Worm (Caenorhabditis elegans): Measurements from ENCODE around the gene plc-4.

plc-4 gene

ce11 chrIV:7487554-7488456 is 24.7 kb downstream of the plc-4 start, which contains the start of the genes his-60 and his-59 (continued):
- TF ChIP-seq snpc-4 (GFP tag; optimal IDR thresholded peaks at IDR 0.05) (peak; percentile 35), snpc-4 (tag; optimal IDR thresholded peaks at IDR 0.05) (peak; percentile 4 to 64 (median 48)), egl-44 (GFP tag; IDR thresholded peaks at IDR 0.05) (peak; percentile 88), madf-8 (GFP tag; conservative IDR thresholded peaks at IDR 0.05) (no peak; the same call in 1 of the 2 replicates), lin-54 (GFP tag; optimal IDR thresholded peaks at IDR 0.05) (peak; percentile 44), F37B4.10 (GFP tag; IDR thresholded peaks at IDR 0.05) (peak; percentile 61; the same call in 1 of the 2 replicates), cebp-2 (GFP tag; IDR thresholded peaks at IDR 0.05) (0 out of 2 replicates have a peak, but pooled peaks have one; percentile 58), aptf-2 (GFP tag; conservative IDR thresholded peaks at IDR 0.05) (0 out of 2 replicates have a peak, but pooled peaks have one; percentile 12), sptf-2 (GFP tag; optimal IDR thresholded peaks at IDR 0.05) (no peak), B0035.1 (tag; optimal IDR thresholded peaks at IDR 0.05) (no peak), efl-1 (GFP tag; optimal IDR thresholded peaks at IDR 0.05) (no peak), F55B11.4 (tag; optimal IDR thresholded peaks at IDR 0.05; ENCODE audit: borderline replicate concordance, insufficient read depth) (no peak), zfh-2 (GFP tag; conservative IDR thresholded peaks at IDR 0.05) (no peak; the same call in 1 of the 2 replicates), ceh-40 (GFP tag; IDR thresholded peaks at IDR 0.05) (peak; percentile 75), madf-3 (GFP tag; IDR thresholded peaks at IDR 0.05) (peak; percentile 62; the same call in 1 of the 2 replicates), hrde-1 (tag; optimal IDR thresholded peaks at IDR 0.05; ENCODE audit: borderline replicate concordance) (peak; percentile 97), T07F8.4 (tag; optimal IDR thresholded peaks at IDR 0.05) (peak; percentile 31), F23B12.7 (tag; optimal IDR thresholded peaks at IDR 0.05; ENCODE audit: insufficient read depth) (no peak), ZK185.1 (tag; optimal IDR thresholded peaks at IDR 0.05; ENCODE audit: poor library complexity, severe bottlenecking) (no peak), dpl-1 (GFP tag; optimal IDR thresholded peaks at IDR 0.05) (no peak), B0336.3 (GFP tag; IDR thresholded peaks at IDR 0.05) (peak; percentile 77), nhr-179 (tag; optimal IDR thresholded peaks at IDR 0.05) (no peak), F57C9.4 (tag; optimal IDR thresholded peaks at IDR 0.05) (no peak), attf-6 (GFP tag; IDR thresholded peaks at IDR 0.05) (peak; percentile 81), tlf-1 (GFP tag; optimal IDR thresholded peaks at IDR 0.05) (peak; percentile 76), F49E8.2 (tag; optimal IDR thresholded peaks at IDR 0.05; ENCODE audit: insufficient read depth) (peak; percentile 91), D2030.7 (GFP tag; IDR thresholded peaks at IDR 0.05) (peak; percentile 39; the same call in 1 of the 2 replicates), pbrm-1 (GFP tag; IDR thresholded peaks at IDR 0.05) (peak; percentile 69; the same call in 1 of the 2 replicates)

- no peak for TF ChIP-seq egrh-3 (GFP tag; IDR thresholded peaks at IDR 0.05)
- TF ChIP-seq ets-4 (GFP tag; optimal IDR thresholded peaks at IDR 0.05), result no peak
- TF ChIP-seq B0336.3 (GFP tag; IDR thresholded peaks at IDR 0.05), result peak; percentile 46; the same call in 1 of the 2 replicates
- TF ChIP-seq nhr-80 (tag; optimal IDR thresholded peaks at IDR 0.05), result peak; percentile 73
- TF ChIP-seq lsl-1 (GFP tag; optimal IDR thresholded peaks at IDR 0.05), result peak; percentile 43
- no peak for TF ChIP-seq ztf-26 (tag; optimal IDR thresholded peaks at IDR 0.05)
- no peak for TF ChIP-seq nfya-1 (tag; optimal IDR thresholded peaks at IDR 0.05; ENCODE audit: borderline replicate concordance, insufficient read depth)
- TF ChIP-seq B0035.1 (tag; optimal IDR thresholded peaks at IDR 0.05), result no peak
- TF ChIP-seq snpc-1.1 (tag; optimal IDR thresholded peaks at IDR 0.05; ENCODE audit: insufficient read depth), result no peak
- TF ChIP-seq lin-26 (GFP tag; IDR thresholded peaks at IDR 0.05), result peak; percentile 92
- TF ChIP-seq F22D6.2 (tag; optimal IDR thresholded peaks at IDR 0.05), result no peak
- TF ChIP-seq F33H1.4 (GFP tag; IDR thresholded peaks at IDR 0.05), result peak; percentile 10; the same call in 1 of the 2 replicates
- peak; percentile 98 for TF ChIP-seq F39B2.1 (GFP tag; IDR thresholded peaks at IDR 0.05)
- TF ChIP-seq T26A5.8 (tag; optimal IDR thresholded peaks at IDR 0.05), result no peak
- TF ChIP-seq fkh-3 (tag; optimal IDR thresholded peaks at IDR 0.05), result no peak
- TF ChIP-seq lir-1 (GFP tag; conservative IDR thresholded peaks at IDR 0.05), result no peak
- no peak for TF ChIP-seq lag-1 (GFP tag; IDR thresholded peaks at IDR 0.05)
- TF ChIP-seq nhr-90 (tag; optimal IDR thresholded peaks at IDR 0.05), result peak; percentile 42
- no peak for TF ChIP-seq gei-17 (GFP tag; optimal IDR thresholded peaks at IDR 0.05)
Measured at ce11 chrIV:7486201-7486947, 26.1 kb downstream of the plc-4 start, which contains the start of the genes his-61 and his-62. TSS of gene his-61 (minus strand) at chrIV:7486217. TSS of gene his-62 (plus strand) at chrIV:7486545.

All from whole organism, young adult.